Worm (Caenorhabditis elegans) whole organism, mixed stage, embryonic: ENCODE results near the gene F41C3.7.

Experiments used
- blmp-1 ChIP-seq: fragments of 150-350 bp; optimal IDR thresholded peaks from 2 replicates; lab custom pipeline; 2014; ENCODE audit warnings: missing biosample characterization, missing genetic modification characterization
- ces-1 ChIP-seq: fragments of 150-350 bp; optimal IDR thresholded peaks from 2 replicates; lab custom pipeline; 2014; ENCODE audit warnings: missing biosample characterization, missing genetic modification reagents, missing genetic modification characterization
- elt-3 ChIP-seq: fragments of 150-350 bp; optimal IDR thresholded peaks from 2 replicates; lab custom pipeline; 2014; ENCODE audit warnings: missing biosample characterization, missing genetic modification characterization
- lin-13 ChIP-seq: fragments of 150-350 bp; optimal IDR thresholded peaks from 2 replicates; lab custom pipeline; 2014; ENCODE audit warnings: missing biosample characterization, missing genetic modification characterization
- mep-1 ChIP-seq: fragments of 150-350 bp; optimal IDR thresholded peaks from 2 replicates; lab custom pipeline; 2017; ENCODE audit warnings: missing biosample characterization, missing genetic modification reagents, missing genetic modification characterization, inconsistent platforms
- nhr-12 ChIP-seq: fragments of 150-350 bp; optimal IDR thresholded peaks from 2 replicates; lab custom pipeline; 2014; ENCODE audit warnings: missing biosample characterization, missing genetic modification characterization
- nhr-237 ChIP-seq: fragments of 150-350 bp; optimal IDR thresholded peaks from 2 replicates; lab custom pipeline; 2014; ENCODE audit warnings: missing biosample characterization, missing genetic modification characterization
- nhr-28 ChIP-seq: fragments of 150-350 bp; optimal IDR thresholded peaks from 2 replicates; lab custom pipeline; 2014; ENCODE audit warnings: missing biosample characterization, missing genetic modification characterization
- nhr-76 ChIP-seq: sonication (generic microtip); optimal IDR thresholded peaks from 2 replicates; lab custom pipeline; 2017; ENCODE audit warnings: missing biosample characterization, missing genetic modification characterization
- unc-62 ChIP-seq: fragments of 150-350 bp; optimal IDR thresholded peaks from 2 replicates; lab custom pipeline; 2014; ENCODE audit warnings: missing biosample characterization, missing genetic modification reagents, missing genetic modification characterization

ce11 chrII:4715676-4716075, 14.2 kb upstream of the F41C3.7 start, which contains the start of gene F41C3.8:
- TF ChIP-seq nhr-12 (tag; lab: Kevin White, UChicago): no peak
- no peak for TF ChIP-seq nhr-28 (tag; lab: Kevin White, UChicago)
- TF ChIP-seq elt-3: no peak
- TF ChIP-seq ces-1 (GFP tag; lab: Kevin White, UChicago): no peak
- TF ChIP-seq nhr-237 (tag; lab: Kevin White, UChicago): no peak
- TF ChIP-seq nhr-76 (tag; lab: Kevin White, UChicago): no peak
- no peak for TF ChIP-seq lin-13 (tag; lab: Kevin White, UChicago)
- no peak for TF ChIP-seq blmp-1 (tag; lab: Kevin White, UChicago)
- TF ChIP-seq unc-62 (GFP tag; lab: Kevin White, UChicago): no peak
- TF ChIP-seq mep-1 (tag; lab: Kevin White, UChicago): no peak
